Worm (Caenorhabditis elegans): ENCODE measurements around the gene C27A2.8.

- TF ChIP-seq him-1 (tag; optimal IDR thresholded peaks at IDR 0.05) (no peak), dao-5 (tag; optimal IDR thresholded peaks at IDR 0.05) (no peak), W03F9.2 (tag; optimal IDR thresholded peaks at IDR 0.05) (no peak)
Observed at ce11 chrII:5046209-5047200, 21.3 kb downstream of the C27A2.8 start.
